Worm (Caenorhabditis elegans) whole organism, L4 larva: ENCODE results near the gene F59B10.3.

ENCODE experiments used
- D1046.2 ChIP-seq: fragments of 200-800 bp; sonication (Bioruptor generic); IDR thresholded peaks from 2 replicates; pipeline ENCODE4 v1.3.6; 2022; ENCODE audit warnings: missing genetic modification characterization, missing compliant biosample characterization
- F37D6.2 ChIP-seq: sonication (generic microtip); optimal IDR thresholded peaks from 2 replicates; lab custom pipeline; 2016; ENCODE audit warnings: mild to moderate bottlenecking, missing genetic modification characterization, missing compliant biosample characterization
- F44E2.7 ChIP-seq: fragments of 200-800 bp; sonication (Bioruptor generic); IDR thresholded peaks from 2 replicates; pipeline ENCODE4 v2.1.2; 2022; ENCODE audit warnings: missing genetic modification characterization, missing compliant biosample characterization
- T20F7.1 ChIP-seq: fragments of 200-800 bp; sonication (Bioruptor generic); optimal IDR thresholded peaks from 2 replicates; lab custom pipeline; 2018; ENCODE audit warnings: mild to moderate bottlenecking, missing genetic modification characterization, missing compliant biosample characterization
- Y5F2A.4 ChIP-seq: fragments of 200-800 bp; sonication (Bioruptor generic); optimal IDR thresholded peaks from 2 replicates; lab custom pipeline; 2018; ENCODE audit warnings: mild to moderate bottlenecking, missing genetic modification characterization, missing compliant biosample characterization
- Y75B8A.6 ChIP-seq: fragments of 200-800 bp; sonication (Bioruptor generic); IDR thresholded peaks from 2 replicates; pipeline ENCODE4 v1.3.6; 2022; ENCODE audit warnings: missing genetic modification reagents, missing genetic modification characterization, missing compliant biosample characterization
- ZK337.2 ChIP-seq: fragments of 200-800 bp; sonication (Bioruptor generic); IDR thresholded peaks from 2 replicates; pipeline ENCODE4 v1.3.6; 2022; ENCODE audit warnings: missing genetic modification reagents, missing genetic modification characterization, missing compliant biosample characterization
- aha-1 ChIP-seq: fragments of 150-350 bp; peaks from one replicate; lab custom pipeline; 2014; ENCODE audit warnings: missing biosample characterization, missing genetic modification characterization
- arid-1 ChIP-seq: fragments of 200-800 bp; sonication (Bioruptor generic); conservative IDR thresholded peaks from 2 replicates; pipeline ENCODE4 v1.3.6; 2022; ENCODE audit warnings: missing genetic modification reagents, missing genetic modification characterization, missing compliant biosample characterization
- attf-4 ChIP-seq: sonication (generic microtip); optimal IDR thresholded peaks from 3 replicates; lab custom pipeline; 2017; ENCODE audit warnings: missing biosample characterization, missing genetic modification characterization
- dmd-6 ChIP-seq: fragments of 200-800 bp; sonication (Bioruptor generic); IDR thresholded peaks from 2 replicates; pipeline ENCODE4 v1.3.6; 2022; ENCODE audit warnings: missing genetic modification reagents, missing genetic modification characterization, missing compliant biosample characterization
- dmd-9 ChIP-seq: fragments of 200-800 bp; sonication (Bioruptor generic); IDR thresholded peaks from 2 replicates; pipeline ENCODE4 v1.3.6; 2022; ENCODE audit warnings: missing genetic modification reagents, missing genetic modification characterization, missing compliant biosample characterization
- dpl-1 ChIP-seq: fragments of 150-350 bp; optimal IDR thresholded peaks from 2 replicates; lab custom pipeline; 2014; ENCODE audit warnings: missing biosample characterization, missing genetic modification reagents, missing genetic modification characterization
- duxl-1 ChIP-seq: sonication (generic microtip); optimal IDR thresholded peaks from 2 replicates; lab custom pipeline; 2016; ENCODE audit warnings: mild to moderate bottlenecking, missing genetic modification characterization, moderate library complexity, missing compliant biosample characterization; ENCODE audit not compliant: poor library complexity
- dve-1 ChIP-seq: sonication (generic microtip); optimal IDR thresholded peaks from 2 replicates; lab custom pipeline; 2017; ENCODE audit warnings: antibody characterized with exemption, mild to moderate bottlenecking, missing genetic modification characterization, missing compliant biosample characterization; ENCODE audit not compliant: insufficient read depth
- egl-43 ChIP-seq: fragments of 200-800 bp; sonication (Bioruptor generic); IDR thresholded peaks from 2 replicates; pipeline ENCODE4 v1.3.6; 2022; ENCODE audit warnings: missing genetic modification reagents, missing genetic modification characterization, missing compliant biosample characterization
- fkh-10 ChIP-seq: fragments of 150-350 bp; optimal IDR thresholded peaks from 2 replicates; lab custom pipeline; 2014; ENCODE audit warnings: missing biosample characterization, missing genetic modification reagents, missing genetic modification characterization
- fos-1 ChIP-seq: fragments of 150-350 bp; optimal IDR thresholded peaks from 2 replicates; lab custom pipeline; 2014; ENCODE audit warnings: missing biosample characterization, missing genetic modification characterization
- hlh-30 ChIP-seq: sonication (generic microtip); optimal IDR thresholded peaks from 2 replicates; lab custom pipeline; 2017; ENCODE audit warnings: antibody characterized with exemption, mild to moderate bottlenecking, missing genetic modification characterization, missing compliant biosample characterization; ENCODE audit not compliant: insufficient read depth
- madf-5 ChIP-seq, 2 experiments: fragments of 200-800 bp; sonication (Bioruptor generic); IDR thresholded peaks; 2 replicates each; pipeline ENCODE4 v1.3.6; 2022; ENCODE audit warnings: missing compliant biosample characterization in 2 of 2, missing genetic modification characterization in 2 of 2
- madf-9 ChIP-seq: fragments of 200-800 bp; sonication (Bioruptor generic); conservative IDR thresholded peaks from 2 replicates; pipeline ENCODE4 v1.3.6; 2022; ENCODE audit warnings: missing genetic modification reagents, missing genetic modification characterization, missing compliant biosample characterization
- mdt-29 ChIP-seq: fragments of 200-800 bp; sonication (Bioruptor generic); IDR thresholded peaks from 2 replicates; pipeline ENCODE4 v1.3.6; 2022; ENCODE audit warnings: missing genetic modification reagents, missing genetic modification characterization, missing compliant biosample characterization
- mep-1 ChIP-seq: fragments of 150-350 bp; sonication (generic microtip); optimal IDR thresholded peaks from 3 replicates; lab custom pipeline; 2014; ENCODE audit warnings: missing biosample characterization, missing genetic modification characterization
- mes-2 ChIP-seq: sonication (generic microtip); optimal IDR thresholded peaks from 2 replicates; lab custom pipeline; 2016; ENCODE audit warnings: missing genotype, mild to moderate bottlenecking, missing genetic modification characterization, missing compliant biosample characterization; ENCODE audit not compliant: poor library complexity, severe bottlenecking
- mxl-2 ChIP-seq: fragments of 200-800 bp; sonication (Bioruptor generic); conservative IDR thresholded peaks from 2 replicates; pipeline ENCODE4 v1.3.6; 2022; ENCODE audit warnings: missing genetic modification reagents, missing genetic modification characterization, missing compliant biosample characterization
- mxl-3 ChIP-seq: fragments of 200-800 bp; sonication (Bioruptor generic); optimal IDR thresholded peaks from 2 replicates; lab custom pipeline; 2018; ENCODE audit warnings: mild to moderate bottlenecking, missing genetic modification characterization, missing compliant biosample characterization
- nhr-102 ChIP-seq: sonication (generic microtip); optimal IDR thresholded peaks from 2 replicates; lab custom pipeline; 2016; ENCODE audit warnings: mild to moderate bottlenecking, missing genetic modification characterization, moderate library complexity, missing compliant biosample characterization
- nhr-11 ChIP-seq: fragments of 150-350 bp; optimal IDR thresholded peaks from 2 replicates; lab custom pipeline; 2014; ENCODE audit warnings: missing biosample characterization, missing genetic modification characterization
- nhr-111 ChIP-seq: fragments of 200-800 bp; sonication (Bioruptor generic); optimal IDR thresholded peaks from 2 replicates; lab custom pipeline; 2018; ENCODE audit warnings: mild to moderate bottlenecking, missing genetic modification characterization, missing compliant biosample characterization
- nhr-237 ChIP-seq: sonication (generic microtip); optimal IDR thresholded peaks from 2 replicates; lab custom pipeline; 2017; ENCODE audit warnings: missing biosample characterization, missing genetic modification characterization
- nhr-28 ChIP-seq: fragments of 150-350 bp; optimal IDR thresholded peaks from 2 replicates; lab custom pipeline; 2014; ENCODE audit warnings: missing biosample characterization, missing genetic modification characterization
- nhr-42 ChIP-seq: fragments of 200-800 bp; sonication (Bioruptor generic); IDR thresholded peaks from 2 replicates; pipeline ENCODE4 v1.3.6; 2022; ENCODE audit warnings: missing genetic modification characterization, missing compliant biosample characterization
- nhr-48 ChIP-seq: sonication (generic microtip); optimal IDR thresholded peaks from 2 replicates; lab custom pipeline; 2016; ENCODE audit warnings: mild to moderate bottlenecking, missing genetic modification characterization, missing compliant biosample characterization
- nhr-76 ChIP-seq: fragments of 150-350 bp; optimal IDR thresholded peaks from 2 replicates; lab custom pipeline; 2014; ENCODE audit warnings: missing biosample characterization, missing genetic modification characterization
- pha-4 ChIP-seq, 2 experiments: fragments of 150-350 bp in 1 of 2; fragments of 200-800 bp in 1 of 2; sonication (Bioruptor generic) in 1 of 2; IDR thresholded peaks in 1 of 2; optimal IDR thresholded peaks in 1 of 2; 2 replicates each; pipeline versions ENCODE4 v1.3.6 to Lab custom; 2014 to 2022; ENCODE audit warnings: missing genetic modification characterization in 2 of 2, missing genetic modification reagents in 2 of 2, missing biosample characterization in 1 of 2, missing compliant biosample characterization in 1 of 2
- rbr-2 ChIP-seq: sonication (generic microtip); optimal IDR thresholded peaks from 2 replicates; lab custom pipeline; 2016; ENCODE audit warnings: missing genotype, missing genetic modification characterization, missing compliant biosample characterization
- saeg-2 ChIP-seq: fragments of 200-800 bp; sonication (Bioruptor generic); IDR thresholded peaks from 2 replicates; pipeline ENCODE4 v1.3.6; 2022; ENCODE audit warnings: missing genetic modification reagents, missing genetic modification characterization, missing compliant biosample characterization
- snpc-4 ChIP-seq: fragments of 150-350 bp; optimal IDR thresholded peaks from 2 replicates; lab custom pipeline; 2014; ENCODE audit warnings: missing biosample characterization, missing genetic modification characterization
- unc-39 ChIP-seq: sonication (generic microtip); optimal IDR thresholded peaks from 2 replicates; lab custom pipeline; 2017; ENCODE audit warnings: missing biosample characterization, missing genetic modification characterization
- unc-62 ChIP-seq, 3 experiments: fragments of 150-350 bp in 1 of 3; sonication (generic microtip); optimal IDR thresholded peaks in 2 of 3; peaks in 1 of 3; 1 replicate in 1 of 3; 2 replicates in 2 of 3; lab custom pipeline; 2014 to 2017; ENCODE audit warnings: missing biosample characterization in 3 of 3, missing genetic modification characterization in 3 of 3, missing genetic modification reagents in 3 of 3, missing genotype in 1 of 3
- vab-7 ChIP-seq: fragments of 200-800 bp; sonication (Bioruptor generic); IDR thresholded peaks from 2 replicates; pipeline ENCODE4 v1.3.6; 2022; ENCODE audit warnings: missing genetic modification reagents, missing genetic modification characterization, missing compliant biosample characterization
- zfp-2 ChIP-seq: sonication (generic microtip); optimal IDR thresholded peaks from 2 replicates; lab custom pipeline; 2016; ENCODE audit warnings: mild to moderate bottlenecking, missing genetic modification characterization, missing compliant biosample characterization

The F59B10.3 gene

ce11 chrII:10542654-10543456, 32.5 kb downstream of the F59B10.3 start (continued):
- no peak for TF ChIP-seq dpl-1 (GFP tag; lab: Kevin White, UChicago)
- TF ChIP-seq dmd-9 (GFP tag; lab: Robert Waterston, UW): peak; percentile 2; the same call in 1 of the 2 replicates
- no peak for TF ChIP-seq nhr-111 (GFP tag; lab: Kevin White, UChicago)
- TF ChIP-seq nhr-102 (tag; lab: Kevin White, UChicago): no peak
- no peak for TF ChIP-seq zfp-2 (tag; lab: Kevin White, UChicago)
- TF ChIP-seq mes-2 (tag; lab: Kevin White, UChicago): peak; percentile 21
- peak; percentile 22 for TF ChIP-seq attf-4 (tag; lab: Kevin White, UChicago)
- TF ChIP-seq D1046.2 (GFP tag; lab: Robert Waterston, UW): peak; percentile 57; the same call in 1 of the 2 replicates
- TF ChIP-seq mep-1 (tag; lab: Kevin White, UChicago): peak; percentile 53
- TF ChIP-seq madf-9 (GFP tag; lab: Robert Waterston, UW): peak; percentile 4; the same call in 1 of the 2 replicates
- TF ChIP-seq nhr-42: no peak
- TF ChIP-seq arid-1 (GFP tag; lab: Robert Waterston, UW): peak; percentile 66; the same call in 1 of the 2 replicates
- no peak for TF ChIP-seq snpc-4 (tag; lab: Kevin White, UChicago)
- TF ChIP-seq unc-62 (GFP tag; optimal IDR thresholded peaks at IDR 0.05 in 1 of 2; lab: Kevin White, UChicago): peak in 1 of 2 experiments; percentile 72
- no peak for TF ChIP-seq unc-62 (tag; optimal IDR thresholded peaks at IDR 0.05; lab: Kevin White, UChicago)
- no peak for TF ChIP-seq F37D6.2
- TF ChIP-seq dmd-6: peak; percentile 16; the same call in 1 of the 2 replicates
- TF ChIP-seq Y5F2A.4 (GFP tag; lab: Kevin White, UChicago): no peak
- no peak for TF ChIP-seq nhr-237

DNA sequence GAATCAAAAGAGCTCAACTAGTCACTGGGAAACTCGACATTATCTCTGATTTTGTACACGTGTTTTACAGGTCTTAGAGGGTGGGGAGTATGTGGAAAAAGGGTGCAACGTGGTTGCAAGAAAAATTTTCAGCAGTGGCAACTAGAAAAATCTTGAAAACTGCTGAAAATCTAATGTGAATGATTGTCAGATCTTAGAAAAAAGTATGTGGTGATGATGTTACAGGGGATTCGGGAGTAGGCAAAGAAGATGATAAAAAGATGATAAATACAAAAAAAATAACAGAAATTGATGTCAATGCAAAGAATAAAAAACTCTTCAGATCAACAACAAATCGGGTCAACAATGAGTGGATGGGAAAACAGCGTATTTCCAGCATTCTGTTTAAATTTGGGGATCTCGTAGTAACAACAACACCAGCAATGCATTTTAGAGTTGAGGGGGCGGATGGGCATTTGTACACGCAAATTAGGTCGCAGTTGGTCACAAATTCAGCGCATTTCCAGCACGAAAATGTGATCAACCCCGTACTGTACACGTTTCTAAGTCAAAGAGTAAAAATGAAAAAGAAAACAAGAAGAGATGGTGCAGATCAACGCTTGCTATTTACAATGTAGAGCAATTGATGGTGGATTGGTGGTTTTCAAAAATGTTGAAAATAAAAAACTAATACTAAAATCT, 33.3 kb downstream of the F59B10.3 start:
- TF ChIP-seq rbr-2 (tag; lab: Kevin White, UChicago): no peak
- no peak for TF ChIP-seq ZK337.2 (GFP tag; lab: Robert Waterston, UW)
- TF ChIP-seq unc-39: peak; percentile 2
- peak; percentile 14 for TF ChIP-seq dmd-6
- peak; percentile 22 for TF ChIP-seq hlh-30 (tag; lab: Kevin White, UChicago)
- 0 out of 4 replicates have a peak, but pooled peaks of 1 of the 2 experiments have one; percentile 41 for TF ChIP-seq madf-5 (GFP tag; IDR thresholded peaks at IDR 0.05; lab: Robert Waterston, UW)
- no peak for TF ChIP-seq nhr-28
- TF ChIP-seq Y75B8A.6 (GFP tag; lab: Robert Waterston, UW): no peak
- peak; percentile 18; the same call in 1 of the 2 replicates for TF ChIP-seq saeg-2 (GFP tag; lab: Robert Waterston, UW)
- no peak for TF ChIP-seq mes-2 (tag; lab: Kevin White, UChicago)
- no peak; the same call in 1 of the 2 replicates for TF ChIP-seq mdt-29 (GFP tag; lab: Robert Waterston, UW)
- peak; percentile 53 for TF ChIP-seq mxl-3
- TF ChIP-seq vab-7 (GFP tag; lab: Robert Waterston, UW): peak; percentile 31; the same call in 1 of the 2 replicates
- TF ChIP-seq nhr-48: no peak
- TF ChIP-seq dve-1 (tag; lab: Kevin White, UChicago): no peak
- no peak for TF ChIP-seq F37D6.2
- TF ChIP-seq fkh-10: no peak
- no peak for TF ChIP-seq nhr-76 (tag; lab: Kevin White, UChicago)
- peak; percentile 25; the same call in 1 of the 2 replicates for TF ChIP-seq pha-4 (GFP tag; IDR thresholded peaks at IDR 0.05; lab: Robert Waterston, UW)
- no peak for TF ChIP-seq pha-4 (tag; optimal IDR thresholded peaks at IDR 0.05; lab: Kevin White, UChicago)
- peak; percentile 17 for TF ChIP-seq mep-1 (tag; lab: Kevin White, UChicago)
- TF ChIP-seq F44E2.7 (GFP tag; lab: Robert Waterston, UW): peak; percentile 80
- TF ChIP-seq D1046.2 (GFP tag; lab: Robert Waterston, UW): no peak
- no peak for TF ChIP-seq mxl-2 (GFP tag; lab: Robert Waterston, UW)
- peak in 1 of 2 experiments; percentile 22 for TF ChIP-seq unc-62 (GFP tag; optimal IDR thresholded peaks at IDR 0.05 in 1 of 2; lab: Kevin White, UChicago)
- no peak for TF ChIP-seq unc-62 (tag; optimal IDR thresholded peaks at IDR 0.05; lab: Kevin White, UChicago)
- peak; percentile 12; the same call in 1 of the 2 replicates for TF ChIP-seq arid-1 (GFP tag; lab: Robert Waterston, UW)
- no peak for TF ChIP-seq nhr-111 (GFP tag; lab: Kevin White, UChicago)
- peak; percentile 45 for TF ChIP-seq nhr-11 (tag; lab: Kevin White, UChicago)
- peak; percentile 35 for TF ChIP-seq T20F7.1
- TF ChIP-seq Y5F2A.4 (GFP tag; lab: Kevin White, UChicago): peak; percentile 8
- no peak; the same call in 1 of the 2 replicates for TF ChIP-seq egl-43 (GFP tag; lab: Robert Waterston, UW)
- TF ChIP-seq duxl-1: peak; percentile 42
- no peak for TF ChIP-seq zfp-2 (tag; lab: Kevin White, UChicago)
- TF ChIP-seq aha-1 (tag; lab: Kevin White, UChicago): peak; percentile 95
- TF ChIP-seq fos-1: no peak
